Worm (Caenorhabditis elegans) whole organism, young adult: ENCODE measurements around the gene gos-28.

Experiments
- F23B12.7 ChIP-seq: sonication (generic microtip); optimal IDR thresholded peaks from 2 replicates; lab custom pipeline; 2017; ENCODE audit warnings: missing genetic modification characterization, mild to moderate bottlenecking, missing compliant biosample characterization, antibody characterized with exemption, moderate library complexity; ENCODE audit not compliant: insufficient read depth
- F33H1.4 ChIP-seq: fragments of 200-800 bp; sonication (Bioruptor generic); IDR thresholded peaks from 2 replicates; pipeline ENCODE4 v1.3.6; 2022; ENCODE audit warnings: missing genetic modification reagents, missing genetic modification characterization, missing compliant biosample characterization
- F57C9.4 ChIP-seq: sonication (generic microtip); optimal IDR thresholded peaks from 2 replicates; lab custom pipeline; 2017; ENCODE audit warnings: mild to moderate bottlenecking, missing genetic modification characterization, missing compliant biosample characterization
- K11D2.4 ChIP-seq: fragments of 200-800 bp; sonication (Bioruptor generic); IDR thresholded peaks from 2 replicates; pipeline ENCODE4 v1.3.6; 2022; ENCODE audit warnings: missing genetic modification reagents, missing genetic modification characterization, missing compliant biosample characterization
- T26A5.8 ChIP-seq: sonication (generic microtip); optimal IDR thresholded peaks from 2 replicates; lab custom pipeline; 2016; ENCODE audit warnings: missing genetic modification characterization, missing compliant biosample characterization
- Y53G8AR.9 ChIP-seq: fragments of 200-800 bp; sonication (Bioruptor generic); conservative IDR thresholded peaks from 2 replicates; pipeline ENCODE4 v1.3.6; 2022; ENCODE audit warnings: missing genetic modification reagents, missing genetic modification characterization, missing compliant biosample characterization
- Y56A3A.18 ChIP-seq: fragments of 200-800 bp; sonication (Bioruptor generic); IDR thresholded peaks from 2 replicates; pipeline ENCODE4 v1.3.6; 2022; ENCODE audit warnings: missing genetic modification reagents, missing genetic modification characterization, missing compliant biosample characterization
- ZK185.1 ChIP-seq: sonication (generic microtip); optimal IDR thresholded peaks from 2 replicates; lab custom pipeline; 2016; ENCODE audit warnings: mild to moderate bottlenecking, missing genetic modification characterization, missing compliant biosample characterization; ENCODE audit not compliant: poor library complexity, severe bottlenecking
- aptf-3 ChIP-seq: fragments of 200-800 bp; sonication (Bioruptor generic); IDR thresholded peaks from 2 replicates; pipeline ENCODE4 v1.3.6; 2022; ENCODE audit warnings: missing genetic modification characterization, missing compliant biosample characterization
- atf-7 ChIP-seq: sonication (generic microtip); optimal IDR thresholded peaks from 2 replicates; lab custom pipeline; 2017; ENCODE audit warnings: mild to moderate bottlenecking, missing genetic modification characterization, missing compliant biosample characterization
- athp-1 ChIP-seq: sonication (generic microtip); optimal IDR thresholded peaks from 2 replicates; lab custom pipeline; 2017; ENCODE audit warnings: mild to moderate bottlenecking, missing genetic modification characterization, missing compliant biosample characterization
- cebp-1 ChIP-seq, 2 experiments: fragments of 200-800 bp in 1 of 2; sonication (Bioruptor generic) in 1 of 2; sonication (generic microtip) in 1 of 2; IDR thresholded peaks in 1 of 2; optimal IDR thresholded peaks in 1 of 2; 2 replicates each; pipeline versions ENCODE4 v1.3.6 to Lab custom; 2017 to 2022; ENCODE audit warnings: missing compliant biosample characterization in 2 of 2, missing genetic modification characterization in 2 of 2, mild to moderate bottlenecking in 1 of 2, missing genetic modification reagents in 1 of 2, moderate library complexity in 1 of 2
- ceh-100 ChIP-seq: fragments of 200-800 bp; sonication (Bioruptor generic); IDR thresholded peaks from 2 replicates; pipeline ENCODE4 v1.3.6; 2022; ENCODE audit warnings: missing genetic modification reagents, missing genetic modification characterization, missing compliant biosample characterization
- ceh-27 ChIP-seq: fragments of 200-800 bp; sonication (Bioruptor generic); optimal IDR thresholded peaks from 2 replicates; lab custom pipeline; 2018; ENCODE audit warnings: mild to moderate bottlenecking, missing genetic modification characterization, moderate library complexity, missing compliant biosample characterization
- ceh-58 ChIP-seq: fragments of 200-800 bp; sonication (Bioruptor generic); IDR thresholded peaks from 2 replicates; pipeline ENCODE4 v1.3.6; 2022; ENCODE audit warnings: missing genetic modification characterization, missing compliant biosample characterization
- dpff-1 ChIP-seq: sonication (generic microtip); optimal IDR thresholded peaks from 2 replicates; lab custom pipeline; 2017; ENCODE audit warnings: mild to moderate bottlenecking, missing genetic modification characterization, missing compliant biosample characterization
- egl-18 ChIP-seq: fragments of 200-800 bp; sonication (Bioruptor generic); IDR thresholded peaks from 2 replicates; pipeline ENCODE4 v1.3.6; 2022; ENCODE audit warnings: missing genetic modification reagents, missing genetic modification characterization, missing compliant biosample characterization
- ekl-4 ChIP-seq: fragments of 200-800 bp; sonication (Bioruptor generic); IDR thresholded peaks from 2 replicates; pipeline ENCODE4 v1.3.6; 2022; ENCODE audit warnings: missing genetic modification reagents, missing genetic modification characterization, missing compliant biosample characterization
- fkh-3 ChIP-seq: sonication (generic microtip); optimal IDR thresholded peaks from 2 replicates; lab custom pipeline; 2016; ENCODE audit warnings: mild to moderate bottlenecking, missing genetic modification characterization, missing compliant biosample characterization
- hmg-1.2 ChIP-seq: fragments of 200-800 bp; sonication (Bioruptor generic); IDR thresholded peaks from 2 replicates; pipeline ENCODE4 v1.3.6; 2022; ENCODE audit warnings: missing genetic modification reagents, missing genetic modification characterization, missing compliant biosample characterization
- hrde-1 ChIP-seq: sonication (generic microtip); optimal IDR thresholded peaks from 2 replicates; lab custom pipeline; 2016; ENCODE audit warnings: missing genetic modification characterization, mild to moderate bottlenecking, missing compliant biosample characterization, moderate library complexity, missing genotype, missing genetic modification reagents, borderline replicate concordance
- hsf-1 ChIP-seq: fragments of 200-800 bp; sonication (Bioruptor generic); IDR thresholded peaks from 2 replicates; pipeline ENCODE4 v1.3.6; 2022; ENCODE audit warnings: missing genetic modification reagents, missing genetic modification characterization, missing compliant biosample characterization
- lag-1 ChIP-seq: fragments of 200-800 bp; sonication (Bioruptor generic); IDR thresholded peaks from 2 replicates; pipeline ENCODE4 v1.3.6; 2022; ENCODE audit warnings: missing genetic modification reagents, missing genetic modification characterization, missing compliant biosample characterization
- lsl-1 ChIP-seq: fragments of 200-800 bp; sonication (Bioruptor generic); optimal IDR thresholded peaks from 2 replicates; lab custom pipeline; 2018; ENCODE audit warnings: mild to moderate bottlenecking, missing genetic modification characterization, moderate library complexity, missing compliant biosample characterization
- madf-3 ChIP-seq: fragments of 200-800 bp; sonication (Bioruptor generic); IDR thresholded peaks from 2 replicates; pipeline ENCODE4 v1.3.6; 2022; ENCODE audit warnings: missing genetic modification reagents, missing genetic modification characterization, missing compliant biosample characterization
- mel-28 ChIP-seq: sonication (generic microtip); optimal IDR thresholded peaks from 2 replicates; lab custom pipeline; 2016; ENCODE audit warnings: borderline replicate concordance, mild to moderate bottlenecking, missing genetic modification characterization, missing compliant biosample characterization
- mes-4 ChIP-seq: sonication (generic microtip); optimal IDR thresholded peaks from 2 replicates; lab custom pipeline; 2016; ENCODE audit warnings: missing genotype, missing genetic modification characterization, missing compliant biosample characterization
- mxl-1 ChIP-seq: sonication (generic microtip); optimal IDR thresholded peaks from 2 replicates; lab custom pipeline; 2016; ENCODE audit warnings: missing genetic modification characterization, missing compliant biosample characterization
- nfya-2 ChIP-seq: fragments of 200-800 bp; sonication (Bioruptor generic); IDR thresholded peaks from 2 replicates; pipeline ENCODE4 v1.3.6; 2022; ENCODE audit warnings: missing genetic modification reagents, missing genetic modification characterization, missing compliant biosample characterization
- nfyb-1 ChIP-seq: fragments of 200-800 bp; sonication (Bioruptor generic); IDR thresholded peaks from 2 replicates; pipeline ENCODE4 v1.3.6; 2022; ENCODE audit warnings: missing genetic modification reagents, missing genetic modification characterization, missing compliant biosample characterization
- nhr-179 ChIP-seq: sonication (generic microtip); optimal IDR thresholded peaks from 2 replicates; lab custom pipeline; 2016; ENCODE audit warnings: mild to moderate bottlenecking, missing genetic modification characterization, missing compliant biosample characterization
- nhr-90 ChIP-seq: sonication (generic microtip); optimal IDR thresholded peaks from 2 replicates; lab custom pipeline; 2016; ENCODE audit warnings: missing genotype, mild to moderate bottlenecking, missing genetic modification characterization, missing compliant biosample characterization
- pha-4 ChIP-seq: fragments of 150-350 bp; sonication (generic microtip); optimal IDR thresholded peaks from 2 replicates; lab custom pipeline; 2014; ENCODE audit warnings: missing biosample characterization, missing genetic modification reagents, missing genetic modification characterization
- rcor-1 ChIP-seq: fragments of 200-800 bp; sonication (Bioruptor generic); IDR thresholded peaks from 2 replicates; pipeline ENCODE4 v1.3.6; 2022; ENCODE audit warnings: missing genetic modification reagents, missing genetic modification characterization, missing compliant biosample characterization
- rec-8 ChIP-seq, 2 experiments: sonication (generic microtip); optimal IDR thresholded peaks; 2 replicates each; lab custom pipeline; 2016; ENCODE audit warnings: mild to moderate bottlenecking in 2 of 2, missing genetic modification characterization in 2 of 2, missing genetic modification reagents in 2 of 2, missing genotype in 2 of 2, missing biosample characterization in 1 of 2, missing compliant biosample characterization in 1 of 2, moderate library complexity in 1 of 2
- sea-2 ChIP-seq: fragments of 200-800 bp; sonication (Bioruptor generic); IDR thresholded peaks from 2 replicates; pipeline ENCODE4 v1.3.6; 2022; ENCODE audit warnings: missing genetic modification characterization, missing compliant biosample characterization
- snpc-3.4 ChIP-seq: sonication (generic microtip); optimal IDR thresholded peaks from 2 replicates; lab custom pipeline; 2017; ENCODE audit warnings: missing genetic modification characterization, mild to moderate bottlenecking, missing compliant biosample characterization, antibody characterized with exemption, moderate library complexity, missing genotype, missing genetic modification reagents
- sptf-2 ChIP-seq: fragments of 200-800 bp; sonication (Bioruptor generic); optimal IDR thresholded peaks from 2 replicates; lab custom pipeline; 2018; ENCODE audit warnings: mild to moderate bottlenecking, missing genetic modification characterization, missing compliant biosample characterization
- tbp1 ChIP-seq: fragments of 200-800 bp; sonication (Bioruptor generic); optimal IDR thresholded peaks from 2 replicates; lab custom pipeline; 2018; ENCODE audit warnings: mild to moderate bottlenecking, missing genetic modification characterization, missing compliant biosample characterization
- zim-3 ChIP-seq: sonication (generic microtip); optimal IDR thresholded peaks from 2 replicates; lab custom pipeline; 2017; ENCODE audit warnings: mild to moderate bottlenecking, missing genetic modification characterization, moderate library complexity, missing compliant biosample characterization
- ztf-18 ChIP-seq: sonication (generic microtip); optimal IDR thresholded peaks from 2 replicates; lab custom pipeline; 2016; ENCODE audit warnings: missing genotype, mild to moderate bottlenecking, missing genetic modification characterization, missing compliant biosample characterization
- ztf-26 ChIP-seq: sonication (generic microtip); optimal IDR thresholded peaks from 2 replicates; lab custom pipeline; 2017; ENCODE audit warnings: missing genetic modification characterization, missing compliant biosample characterization

gos-28 gene

DNA sequence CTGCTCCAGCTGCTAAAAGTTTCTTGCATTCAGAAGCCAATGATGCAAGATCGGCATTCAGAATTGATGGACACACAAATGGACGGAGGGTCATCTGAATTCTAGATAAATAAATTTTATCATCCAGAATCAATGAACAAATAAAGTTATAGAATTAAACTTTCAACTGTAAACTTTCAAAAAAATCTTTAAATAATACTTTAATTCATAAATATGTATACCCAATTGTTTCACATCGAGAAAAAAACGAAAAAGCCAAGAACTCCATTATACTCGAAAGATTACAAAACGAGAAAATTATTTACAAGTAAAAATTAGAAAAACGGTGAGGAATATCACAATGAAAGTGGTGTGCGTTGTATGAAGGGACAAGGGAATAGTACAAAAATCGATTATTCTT lies 1.9 kb downstream of the gos-28 start, which contains the start of gene F08F8.7:
Gene F08F8.7, minus strand, starts transcription at position 101 of the 400 bp plus-strand sequence.
- TF ChIP-seq hsf-1 (GFP tag; lab: Robert Waterston, UW) (no peak), aptf-3 (GFP tag; lab: Robert Waterston, UW) (no peak), athp-1 (tag; lab: Kevin White, UChicago) (no peak)

DNA sequence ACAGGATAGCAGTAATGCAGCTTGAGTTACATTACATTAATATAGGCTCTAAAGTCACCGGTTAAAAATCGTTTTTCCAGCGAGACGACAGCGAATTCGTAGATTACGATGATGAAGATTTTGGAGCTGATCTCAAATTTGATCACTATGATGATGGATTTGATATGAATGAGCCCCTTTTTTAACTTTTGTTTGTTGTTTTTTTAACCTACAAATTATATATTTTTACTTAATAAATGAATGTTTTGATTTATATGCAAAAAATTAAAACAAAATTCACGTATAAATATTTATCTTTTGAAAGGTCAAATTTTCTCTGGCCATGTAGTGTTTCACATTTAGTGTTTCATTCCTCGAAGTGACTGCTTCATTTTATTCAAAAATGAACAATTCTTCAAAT lies 5.6 kb downstream of the gos-28 start, which contains the start of gene F08F8.6:
Gene F08F8.6, plus strand, starts transcription at position 301 of the 400 bp plus-strand sequence.
- TF ChIP-seq sea-2 (no peak), mxl-1 (no peak), madf-3 (GFP tag; lab: Robert Waterston, UW) (no peak)

DNA sequence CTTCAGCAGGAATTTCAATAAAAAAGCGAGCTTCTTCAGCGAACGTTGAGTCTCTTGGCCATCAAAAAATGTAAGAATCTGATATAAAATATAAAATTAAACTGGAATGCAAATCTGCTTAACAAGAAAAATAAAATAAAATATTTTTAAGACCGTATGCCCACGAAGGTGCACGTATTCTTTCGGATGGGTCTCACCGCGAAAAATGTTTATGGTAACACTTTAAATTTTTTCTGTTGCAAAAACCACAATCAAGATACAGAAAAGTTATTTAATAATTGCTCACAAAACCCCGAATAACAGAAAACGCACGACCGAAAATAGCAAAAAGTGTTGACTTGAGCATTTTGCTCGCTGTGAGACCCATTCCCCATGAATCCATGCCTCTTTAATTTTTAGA lies 9.8 kb downstream of the gos-28 start:
- TF ChIP-seq Y56A3A.18 (GFP tag; lab: Robert Waterston, UW): no peak
- peak; percentile 50 for TF ChIP-seq lsl-1 (GFP tag; lab: Kevin White, UChicago)
- TF ChIP-seq F33H1.4 (GFP tag; lab: Robert Waterston, UW): peak; percentile 59; the same call in 1 of the 2 replicates

- TF ChIP-seq Y56A3A.18 (GFP tag; lab: Robert Waterston, UW): peak; percentile 89; the same call in 1 of the 2 replicates
- TF ChIP-seq rec-8 (tag; optimal IDR thresholded peaks at IDR 0.05; lab: Kevin White, UChicago): no peak
- no peak for TF ChIP-seq mel-28 (tag; lab: Kevin White, UChicago)
- TF ChIP-seq zim-3 (tag; lab: Kevin White, UChicago): no peak
- TF ChIP-seq T26A5.8 (tag; lab: Kevin White, UChicago): peak; percentile 20
- peak; percentile 62 for TF ChIP-seq dpff-1 (tag; lab: Kevin White, UChicago)
- no peak for TF ChIP-seq ceh-27 (GFP tag; lab: Kevin White, UChicago)
- TF ChIP-seq ZK185.1 (tag; lab: Kevin White, UChicago): no peak
- TF ChIP-seq nhr-179 (tag; lab: Kevin White, UChicago): no peak
- TF ChIP-seq hrde-1 (tag; lab: Kevin White, UChicago): peak; percentile 58
- TF ChIP-seq athp-1 (tag; lab: Kevin White, UChicago): peak; percentile 62
- no peak for TF ChIP-seq rcor-1
- peak; percentile 51; the same call in 1 of the 2 replicates for TF ChIP-seq ekl-4 (GFP tag; lab: Robert Waterston, UW)
- TF ChIP-seq K11D2.4 (GFP tag; lab: Robert Waterston, UW): 0 out of 2 replicates have a peak, but pooled peaks have one; percentile 9
- peak; percentile 32 for TF ChIP-seq tbp1 (GFP tag; lab: Kevin White, UChicago)
- no peak for TF ChIP-seq sea-2
- no peak for TF ChIP-seq F23B12.7 (tag; lab: Kevin White, UChicago)
- TF ChIP-seq egl-18 (GFP tag; lab: Robert Waterston, UW): no peak
- TF ChIP-seq sptf-2 (GFP tag; lab: Kevin White, UChicago): no peak
- TF ChIP-seq mes-4 (tag; lab: Kevin White, UChicago): peak; percentile 34
- peak; percentile 18 for TF ChIP-seq snpc-3.4
- no peak for TF ChIP-seq madf-3 (GFP tag; lab: Robert Waterston, UW)
- no peak for TF ChIP-seq cebp-1 (GFP tag; IDR thresholded peaks at IDR 0.05; lab: Robert Waterston, UW)
- peak; percentile 56 for TF ChIP-seq cebp-1 (tag; optimal IDR thresholded peaks at IDR 0.05; lab: Kevin White, UChicago)
- no peak for TF ChIP-seq ztf-26 (tag; lab: Kevin White, UChicago)
- no peak for TF ChIP-seq ceh-58 (GFP tag; lab: Robert Waterston, UW)
- no peak for TF ChIP-seq F57C9.4 (tag; lab: Kevin White, UChicago)
- peak; percentile 15 for TF ChIP-seq nhr-90
- no peak for TF ChIP-seq lag-1 (GFP tag; lab: Robert Waterston, UW)
- TF ChIP-seq ztf-18 (tag; lab: Kevin White, UChicago): no peak
- TF ChIP-seq Y53G8AR.9: no peak; the same call in 1 of the 2 replicates
- TF ChIP-seq hmg-1.2: peak; percentile 52
- peak; percentile 43 for TF ChIP-seq atf-7 (tag; lab: Kevin White, UChicago)
- TF ChIP-seq nfya-2 (GFP tag; lab: Robert Waterston, UW): no peak
- TF ChIP-seq nfyb-1: peak; percentile 44; the same call in 1 of the 2 replicates
- no peak for TF ChIP-seq pha-4
- TF ChIP-seq ceh-100: peak; percentile 21; the same call in 1 of the 2 replicates
- peak; percentile 80 for TF ChIP-seq fkh-3
Observed at ce11 chrIII:7338693-7339092, 10.3 kb downstream of the gos-28 start, which contains the start of gene kap-1. TSS of gene kap-1 (plus strand) at chrIII:7338835.
